Worm (Caenorhabditis elegans): ENCODE measurements around the gene T13H5.8.
A peak's percentile ranks its signal among the peaks of the same experiment; 100 is the strongest.

Gene T13H5.8

ce11 chrII:8561227-8561626 lies 42.9 kb downstream of the T13H5.8 start, which contains the start of gene iff-2 (continued):
- TF ChIP-seq rcor-1 (GFP tag; IDR thresholded peaks at IDR 0.05), result peak; percentile 92

- TF ChIP-seq F37B4.10 (GFP tag; IDR thresholded peaks at IDR 0.05), result no peak
- no peak for TF ChIP-seq dox-1 (GFP tag; IDR thresholded peaks at IDR 0.05)
- no peak for TF ChIP-seq let-526 (GFP tag; IDR thresholded peaks at IDR 0.05)
- no peak for TF ChIP-seq snpc-1.3 (tag; optimal IDR thresholded peaks at IDR 0.05; ENCODE audit: insufficient read depth)
- TF ChIP-seq F55B11.4 (tag; optimal IDR thresholded peaks at IDR 0.05; ENCODE audit: borderline replicate concordance, insufficient read depth), result no peak
- no peak for TF ChIP-seq rpc-1 (optimal IDR thresholded peaks at IDR 0.05)
- no peak for TF ChIP-seq rpc-1 (tag; optimal IDR thresholded peaks at IDR 0.05)
- no peak for TF ChIP-seq F57C9.4 (tag; optimal IDR thresholded peaks at IDR 0.05)
- no peak for TF ChIP-seq attf-5 (GFP tag; optimal IDR thresholded peaks at IDR 0.05)
- TF ChIP-seq unc-62 (GFP tag; optimal IDR thresholded peaks at IDR 0.05), result no peak
- no peak for TF ChIP-seq F33H1.4 (GFP tag; IDR thresholded peaks at IDR 0.05)
- TF ChIP-seq F57A8.1 (GFP tag; optimal IDR thresholded peaks at IDR 0.05), result no peak
- TF ChIP-seq ZK185.1 (tag; optimal IDR thresholded peaks at IDR 0.05; ENCODE audit: poor library complexity, severe bottlenecking), result no peak
- TF ChIP-seq Y53F4B.3 (GFP tag; IDR thresholded peaks at IDR 0.05), result no peak
- TF ChIP-seq ztf-26 (tag; optimal IDR thresholded peaks at IDR 0.05), result no peak
- TF ChIP-seq madf-8 (GFP tag; conservative IDR thresholded peaks at IDR 0.05), result no peak
- TF ChIP-seq zim-3 (tag; optimal IDR thresholded peaks at IDR 0.05), result no peak
- no peak for TF ChIP-seq bed-2 (GFP tag; IDR thresholded peaks at IDR 0.05)
- TF ChIP-seq F39B2.1 (GFP tag; IDR thresholded peaks at IDR 0.05), result no peak
These were observed 43.7 kb downstream of the T13H5.8 start, which contains the start of gene F54C9.14 for ce11 chrII:8562002-8562401. TSS of gene F54C9.14 (plus strand) at chrII:8562302.

ce11 chrII:8566039-8566438 lies 47.7 kb downstream of the T13H5.8 start, which contains the start of gene stc-1:
TSS of gene stc-1 (minus strand) at chrII:8566139.
- TF ChIP-seq lin-54 (GFP tag; optimal IDR thresholded peaks at IDR 0.05) (peak; percentile 35), mcd-1 (GFP tag; IDR thresholded peaks at IDR 0.05) (peak; percentile 67), attf-5 (GFP tag; optimal IDR thresholded peaks at IDR 0.05) (peak; percentile 28), akir-1 (GFP tag; optimal IDR thresholded peaks at IDR 0.05) (no peak), let-607 (tag; optimal IDR thresholded peaks at IDR 0.05) (peak; percentile 35 to 68), repo-1 (tag; optimal IDR thresholded peaks at IDR 0.05) (peak; percentile 17), F23B12.7 (tag; optimal IDR thresholded peaks at IDR 0.05; ENCODE audit: insufficient read depth) (peak; percentile 1), cebp-1 (GFP tag; IDR thresholded peaks at IDR 0.05) (peak; percentile 19; the same call in 1 of the 2 replicates), cebp-1 (tag; optimal IDR thresholded peaks at IDR 0.05) (peak; percentile 76), Y53F4B.3 (GFP tag; IDR thresholded peaks at IDR 0.05) (no peak), nhr-80 (tag; optimal IDR thresholded peaks at IDR 0.05) (peak; percentile 17), lin-35 (GFP tag; optimal IDR thresholded peaks at IDR 0.05) (peak in 1 of 3 experiments; percentile 2), ZK185.1 (tag; optimal IDR thresholded peaks at IDR 0.05; ENCODE audit: poor library complexity, severe bottlenecking) (peak; percentile 30), hsf-1 (GFP tag; IDR thresholded peaks at IDR 0.05) (no peak), ekl-4 (GFP tag; IDR thresholded peaks at IDR 0.05) (no peak), ceh-100 (GFP tag; IDR thresholded peaks at IDR 0.05) (no peak)

ce11 chrII:8566806-8567266 lies 48.5 kb downstream of the T13H5.8 start, which contains the start of gene F54C9.3:
TSS of gene F54C9.3 (minus strand) at chrII:8566856.
- TF ChIP-seq hrde-1 (tag; optimal IDR thresholded peaks at IDR 0.05; ENCODE audit: borderline replicate concordance) (no peak), pbrm-1 (GFP tag; IDR thresholded peaks at IDR 0.05) (no peak), atf-7 (tag; optimal IDR thresholded peaks at IDR 0.05) (no peak), fkh-3 (tag; optimal IDR thresholded peaks at IDR 0.05) (no peak), C06A6.2 (GFP tag; conservative IDR thresholded peaks at IDR 0.05) (no peak), rec-8 (tag; optimal IDR thresholded peaks at IDR 0.05) (no peak), pha-4 (tag; optimal IDR thresholded peaks at IDR 0.05) (no peak), lin-26 (GFP tag; IDR thresholded peaks at IDR 0.05) (no peak), hlh-26 (GFP tag; conservative IDR thresholded peaks at IDR 0.05) (no peak), aptf-3 (GFP tag; IDR thresholded peaks at IDR 0.05) (no peak), attf-3 (GFP tag; conservative IDR thresholded peaks at IDR 0.05) (no peak), F37B4.10 (GFP tag; IDR thresholded peaks at IDR 0.05) (no peak), unc-130 (GFP tag; optimal IDR thresholded peaks at IDR 0.05) (no peak)

Measured in whole organism, young adult.